Fruit fly (Drosophila melanogaster) whole organism, embryonic: Measurements from ENCODE around the gene lectin-24A.
A peak's percentile ranks its signal among the peaks of the same experiment; 100 is the strongest.

Experiments
- Ada2b ChIP-seq: fragments of 200-800 bp; sonication (Bioruptor generic); IDR thresholded peaks from 2 replicates; pipeline ENCODE4 v1.3.6; 2022; ENCODE audit warnings: missing biosample characterization, missing genetic modification characterization
- Atf-2 ChIP-seq: fragments of 200-800 bp; sonication (Bioruptor generic); optimal IDR thresholded peaks from 2 replicates; lab custom pipeline; 2016; ENCODE audit warnings: missing biosample characterization, missing genetic modification characterization
- CG10147 ChIP-seq: fragments of 200-800 bp; sonication (Bioruptor generic); optimal IDR thresholded peaks from 2 replicates; lab custom pipeline; 2019; ENCODE audit warnings: missing biosample characterization, mild to moderate bottlenecking, missing genetic modification characterization, moderate library complexity
- CG10267 ChIP-seq: fragments of 200-800 bp; sonication (Bioruptor generic); optimal IDR thresholded peaks from 2 replicates; lab custom pipeline; 2018; ENCODE audit warnings: missing biosample characterization, mild to moderate bottlenecking, missing genetic modification characterization, moderate library complexity
- CG10366 ChIP-seq: fragments of 200-800 bp; sonication (Bioruptor generic); IDR thresholded peaks from 2 replicates; pipeline ENCODE4 v1.3.6; 2022; ENCODE audit warnings: missing biosample characterization, missing genetic modification characterization
- CG11093 ChIP-seq: fragments of 200-800 bp; sonication (Bioruptor generic); IDR thresholded peaks from 3 replicates; pipeline ENCODE4 v1.3.6; 2022; ENCODE audit warnings: missing biosample characterization, missing genetic modification characterization
- CG12071 ChIP-seq: fragments of 200-800 bp; sonication (Bioruptor generic); optimal IDR thresholded peaks from 3 replicates; lab custom pipeline; 2018; ENCODE audit warnings: missing biosample characterization, mild to moderate bottlenecking, missing genetic modification characterization
- CG12299 ChIP-seq: fragments of 200-800 bp; sonication (Bioruptor generic); optimal IDR thresholded peaks from 2 replicates; lab custom pipeline; 2018; ENCODE audit warnings: missing biosample characterization, mild to moderate bottlenecking, missing genetic modification characterization
- CG13287 ChIP-seq: fragments of 200-800 bp; sonication (Bioruptor generic); IDR thresholded peaks from 2 replicates; pipeline ENCODE4 v1.3.6; 2022; ENCODE audit warnings: missing biosample characterization, missing genetic modification characterization; ENCODE audit not compliant: partially characterized antibody
- CG15696 ChIP-seq: fragments of 200-800 bp; sonication (Bioruptor generic); optimal IDR thresholded peaks from 2 replicates; lab custom pipeline; 2019; ENCODE audit warnings: missing biosample characterization, mild to moderate bottlenecking, missing genetic modification characterization, moderate library complexity
- CG2120 ChIP-seq: fragments of 200-800 bp; sonication (Bioruptor generic); optimal IDR thresholded peaks from 3 replicates; lab custom pipeline; 2016; ENCODE audit warnings: missing biosample characterization, missing genetic modification characterization
- CG3163 ChIP-seq: fragments of 200-800 bp; sonication (Bioruptor generic); optimal IDR thresholded peaks from 3 replicates; lab custom pipeline; 2016; ENCODE audit warnings: missing biosample characterization, missing genetic modification characterization
- CG4854 ChIP-seq: fragments of 200-800 bp; sonication (Bioruptor generic); optimal IDR thresholded peaks from 2 replicates; lab custom pipeline; 2016; ENCODE audit warnings: missing biosample characterization, missing genetic modification characterization, inconsistent platforms
- CG6689 ChIP-seq: fragments of 200-800 bp; sonication (Bioruptor generic); IDR thresholded peaks from 2 replicates; pipeline ENCODE4 v1.3.6; 2022; ENCODE audit warnings: missing biosample characterization, missing genetic modification characterization
- CG6791 ChIP-seq: fragments of 200-800 bp; sonication (Bioruptor generic); IDR thresholded peaks from 3 replicates; pipeline ENCODE4 v1.3.6; 2022; ENCODE audit warnings: missing biosample characterization, missing genetic modification characterization; ENCODE audit not compliant: partially characterized antibody
- CG7745 ChIP-seq: fragments of 200-800 bp; sonication (Bioruptor generic); optimal IDR thresholded peaks from 2 replicates; lab custom pipeline; 2018; ENCODE audit warnings: missing biosample characterization, mild to moderate bottlenecking, missing genetic modification characterization, moderate library complexity
- CG7839 ChIP-seq: fragments of 200-800 bp; sonication (Bioruptor generic); optimal IDR thresholded peaks from 3 replicates; lab custom pipeline; 2018; ENCODE audit warnings: missing biosample characterization, mild to moderate bottlenecking, missing genetic modification characterization, moderate library complexity
- CG9215 ChIP-seq: fragments of 200-800 bp; sonication (Bioruptor generic); IDR thresholded peaks from 2 replicates; pipeline ENCODE4 v1.3.6; 2022; ENCODE audit warnings: missing biosample characterization, missing genetic modification characterization
- CG9797 ChIP-seq: fragments of 200-800 bp; sonication (Bioruptor generic); optimal IDR thresholded peaks from 3 replicates; lab custom pipeline; 2018; ENCODE audit warnings: missing biosample characterization, mild to moderate bottlenecking, missing genetic modification characterization
- CTCF ChIP-seq: fragments of 200-800 bp; sonication (Bioruptor generic); optimal IDR thresholded peaks from 2 replicates; lab custom pipeline; 2017; ENCODE audit warnings: missing biosample characterization, mild to moderate bottlenecking, missing genetic modification characterization, moderate library complexity
- D ChIP-seq, 2 experiments: fragments of 200-800 bp in 1 of 2; fragments of >200 bp in 1 of 2; sonication (Bioruptor generic) in 1 of 2; optimal IDR thresholded peaks; 2 replicates in 1 of 2; 3 replicates in 1 of 2; lab custom pipeline; 2017; ENCODE audit warnings: mild to moderate bottlenecking in 1 of 2, missing biosample characterization in 1 of 2, missing genetic modification characterization in 1 of 2, missing genetic modification reagents in 1 of 2
- Dfd ChIP-seq, 2 experiments: fragments of >200 bp; optimal IDR thresholded peaks; 2 replicates each; lab custom pipeline; 2017; ENCODE audit warnings: missing biosample characterization in 2 of 2, missing genetic modification characterization in 2 of 2
- HLH3B ChIP-seq: fragments of 200-800 bp; sonication (Bioruptor generic); IDR thresholded peaks from 2 replicates; pipeline ENCODE4 v1.3.6; 2022; ENCODE audit warnings: missing biosample characterization, missing genetic modification characterization
- MBD-R2 ChIP-seq: fragments of 200-800 bp; sonication (Bioruptor generic); IDR thresholded peaks from 2 replicates; pipeline ENCODE4 v1.3.6; 2022; ENCODE audit warnings: missing biosample characterization, missing genetic modification characterization
- Mes4 ChIP-seq: fragments of 200-800 bp; sonication (Bioruptor generic); optimal IDR thresholded peaks from 2 replicates; lab custom pipeline; 2016; ENCODE audit warnings: missing biosample characterization, missing genetic modification characterization
- Myb ChIP-seq: fragments of 200-800 bp; sonication (Bioruptor generic); optimal IDR thresholded peaks from 2 replicates; lab custom pipeline; 2016; ENCODE audit warnings: missing biosample characterization, missing genetic modification characterization
- NK7.1 ChIP-seq: fragments of 200-800 bp; sonication (Bioruptor generic); optimal IDR thresholded peaks from 3 replicates; lab custom pipeline; 2016; ENCODE audit warnings: missing biosample characterization, missing genetic modification characterization
- NfI ChIP-seq: fragments of 200-800 bp; sonication (Bioruptor generic); optimal IDR thresholded peaks from 3 replicates; lab custom pipeline; 2018; ENCODE audit warnings: missing biosample characterization, mild to moderate bottlenecking, missing genetic modification characterization, moderate library complexity
- Oaz ChIP-seq: fragments of 200-800 bp; sonication (Bioruptor generic); IDR thresholded peaks from 2 replicates; pipeline ENCODE4 v1.3.6; 2022; ENCODE audit warnings: missing biosample characterization, missing genetic modification characterization
- Sry-β ChIP-seq: fragments of 200-800 bp; sonication (Bioruptor generic); optimal IDR thresholded peaks from 2 replicates; lab custom pipeline; 2018; ENCODE audit warnings: missing biosample characterization, mild to moderate bottlenecking, missing genetic modification characterization, moderate library complexity
- ac ChIP-seq: fragments of 200-800 bp; sonication (Bioruptor generic); optimal IDR thresholded peaks from 3 replicates; lab custom pipeline; 2017; ENCODE audit warnings: missing biosample characterization, mild to moderate bottlenecking, missing genetic modification characterization
- ara ChIP-seq: fragments of 200-800 bp; sonication (Bioruptor generic); IDR thresholded peaks from 2 replicates; pipeline ENCODE4 v1.3.6; 2022; ENCODE audit warnings: missing biosample characterization, missing genetic modification characterization
- ase ChIP-seq: fragments of 200-800 bp; sonication (Bioruptor generic); IDR thresholded peaks from 3 replicates; pipeline ENCODE4 v1.3.6; 2022; ENCODE audit warnings: missing biosample characterization, missing genetic modification characterization
- chinmo ChIP-seq: fragments of 200-800 bp; sonication (Bioruptor generic); IDR thresholded peaks from 4 replicates; pipeline ENCODE4 v1.3.6; 2022; ENCODE audit warnings: missing biosample characterization, missing genetic modification characterization; ENCODE audit not compliant: partially characterized antibody
- ci ChIP-seq: fragments of 200-800 bp; sonication (Bioruptor generic); IDR thresholded peaks from 3 replicates; pipeline ENCODE4 v1.3.6; 2022; ENCODE audit warnings: missing biosample characterization, missing genetic modification characterization
- crp ChIP-seq, 2 experiments: fragments of 200-800 bp; sonication (Bioruptor generic); optimal IDR thresholded peaks; 2 replicates in 1 of 2; 3 replicates in 1 of 2; lab custom pipeline; 2017; ENCODE audit warnings: missing biosample characterization in 2 of 2, missing genetic modification characterization in 2 of 2, mild to moderate bottlenecking in 1 of 2, moderate library complexity in 1 of 2
- danr ChIP-seq: fragments of 200-800 bp; sonication (Bioruptor generic); IDR thresholded peaks from 2 replicates; pipeline ENCODE4 v1.3.6; 2022; ENCODE audit warnings: missing biosample characterization, missing genetic modification characterization
- dati ChIP-seq: fragments of 200-800 bp; sonication (Bioruptor generic); IDR thresholded peaks from 2 replicates; pipeline ENCODE4 v1.3.6; 2022; ENCODE audit warnings: missing biosample characterization, missing genetic modification characterization
- dm ChIP-seq: fragments of 200-800 bp; sonication (Bioruptor generic); optimal IDR thresholded peaks from 3 replicates; lab custom pipeline; 2016; ENCODE audit warnings: missing biosample characterization, missing genetic modification characterization
- dysf ChIP-seq: fragments of 200-800 bp; sonication (Bioruptor generic); IDR thresholded peaks from 3 replicates; pipeline ENCODE4 v1.3.6; 2022; ENCODE audit warnings: missing biosample characterization, missing genetic modification characterization
- ewg ChIP-seq: fragments of 200-800 bp; sonication (Bioruptor generic); optimal IDR thresholded peaks from 3 replicates; lab custom pipeline; 2017; ENCODE audit warnings: mild to moderate bottlenecking, missing biosample characterization, missing genetic modification reagents, missing genetic modification characterization
- fu2 ChIP-seq: fragments of 200-800 bp; sonication (Bioruptor generic); optimal IDR thresholded peaks from 2 replicates; lab custom pipeline; 2016; ENCODE audit warnings: missing biosample characterization, missing genetic modification characterization
- gfzf ChIP-seq: fragments of 200-800 bp; sonication (Bioruptor generic); optimal IDR thresholded peaks from 2 replicates; lab custom pipeline; 2016; ENCODE audit warnings: missing biosample characterization, mild to moderate bottlenecking, missing genetic modification characterization, moderate library complexity
- hbn ChIP-seq: fragments of 200-800 bp; sonication (Bioruptor generic); IDR thresholded peaks from 2 replicates; pipeline ENCODE4 v1.3.6; 2022; ENCODE audit warnings: missing biosample characterization, missing genetic modification characterization; ENCODE audit not compliant: partially characterized antibody
- her ChIP-seq: fragments of 200-800 bp; sonication (Bioruptor generic); optimal IDR thresholded peaks from 2 replicates; lab custom pipeline; 2016; ENCODE audit warnings: missing biosample characterization, missing genetic modification characterization
- kah ChIP-seq: fragments of 200-800 bp; sonication (Bioruptor generic); optimal IDR thresholded peaks from 2 replicates; lab custom pipeline; 2018; ENCODE audit warnings: missing biosample characterization, mild to moderate bottlenecking, missing genetic modification characterization
- pros ChIP-seq: fragments of 200-800 bp; sonication (Bioruptor generic); optimal IDR thresholded peaks from 3 replicates; lab custom pipeline; 2019; ENCODE audit warnings: missing biosample characterization, mild to moderate bottlenecking, missing genetic modification characterization, moderate library complexity
- rib ChIP-seq: fragments of 200-800 bp; sonication (Bioruptor generic); IDR thresholded peaks from 2 replicates; pipeline ENCODE4 v1.3.6; 2022; ENCODE audit warnings: missing biosample characterization, missing genetic modification characterization
- stc ChIP-seq: fragments of 200-800 bp; sonication (Bioruptor generic); IDR thresholded peaks from 2 replicates; pipeline ENCODE4 v1.3.6; 2022; ENCODE audit warnings: missing biosample characterization, missing genetic modification characterization
- trh ChIP-seq: fragments of 200-800 bp; sonication (Bioruptor generic); optimal IDR thresholded peaks from 2 replicates; lab custom pipeline; 2016; ENCODE audit warnings: missing biosample characterization, missing genetic modification characterization
- unc-4 ChIP-seq: fragments of 200-800 bp; sonication (Bioruptor generic); IDR thresholded peaks from 2 replicates; pipeline ENCODE4 v1.3.6; 2022; ENCODE audit warnings: missing biosample characterization, missing genetic modification characterization; ENCODE audit not compliant: partially characterized antibody

The lectin-24A gene

dm6 chr2L:3712949-3713416 is 4.6 kb downstream of the lectin-24A start, which contains the start of the genes CG31955 and CG2818 (continued):
- TF ChIP-seq CG4854 (GFP tag; lab: Kevin White, UChicago), result peak; percentile 82
- TF ChIP-seq chinmo (GFP tag; lab: Robert Waterston, UW), result 0 out of 4 replicates have a peak, but pooled peaks have one; percentile 10
- TF ChIP-seq gfzf (GFP tag; lab: Kevin White, UChicago), result peak; percentile 52
- TF ChIP-seq Atf-2 (GFP tag; lab: Kevin White, UChicago), result no peak
- no peak for TF ChIP-seq CG3163 (GFP tag; lab: Kevin White, UChicago)
- no peak for TF ChIP-seq ci (GFP tag; lab: Robert Waterston, UW)
- no peak for TF ChIP-seq D (optimal IDR thresholded peaks at IDR 0.05; lab: Kevin White, UChicago)
- TF ChIP-seq D (GFP tag; optimal IDR thresholded peaks at IDR 0.05; lab: Kevin White, UChicago), result no peak
- TF ChIP-seq trh (GFP tag; lab: Kevin White, UChicago), result no peak
- peak; percentile 77 for TF ChIP-seq unc-4 (GFP tag; lab: Robert Waterston, UW)
- TF ChIP-seq Myb (GFP tag; lab: Kevin White, UChicago), result peak; percentile 55
- no peak for TF ChIP-seq danr (GFP tag; lab: Robert Waterston, UW)
- no peak for TF ChIP-seq pros (GFP tag; lab: Kevin White, UChicago)
- TF ChIP-seq CG12299 (tag; lab: Kevin White, UChicago), result no peak
- no peak for TF ChIP-seq CG12071 (GFP tag; lab: Kevin White, UChicago)
- TF ChIP-seq ase (GFP tag; lab: Robert Waterston, UW), result no peak
- TF ChIP-seq Sry-β (GFP tag; lab: Kevin White, UChicago), result no peak
- no peak for TF ChIP-seq Oaz (GFP tag; lab: Robert Waterston, UW)
- TF ChIP-seq CG10267 (tag; lab: Kevin White, UChicago), result peak; percentile 18
- TF ChIP-seq NK7.1, result no peak
- no peak for TF ChIP-seq ac (GFP tag; lab: Kevin White, UChicago)
- no peak for TF ChIP-seq CG7839 (tag; lab: Kevin White, UChicago)
- no peak for TF ChIP-seq Mes4 (GFP tag; lab: Kevin White, UChicago)
- peak; percentile 1 for TF ChIP-seq CG9797
- no peak for TF ChIP-seq stc (GFP tag; lab: Robert Waterston, UW)
- TF ChIP-seq CG10147, result no peak
- TF ChIP-seq dati (GFP tag; lab: Robert Waterston, UW), result no peak
- peak; percentile 57 for TF ChIP-seq dm (GFP tag; lab: Kevin White, UChicago)
- TF ChIP-seq CTCF (GFP tag; lab: Kevin White, UChicago), result no peak
- TF ChIP-seq her (GFP tag; lab: Kevin White, UChicago), result no peak
- TF ChIP-seq NfI (GFP tag; lab: Kevin White, UChicago), result peak; percentile 26
- no peak for TF ChIP-seq dysf
- TF ChIP-seq Ada2b (GFP tag; lab: Robert Waterston, UW), result no peak
- no peak for TF ChIP-seq Dfd (GFP tag; optimal IDR thresholded peaks at IDR 0.05; lab: Kevin White, UChicago)
- peak; percentile 41 for TF ChIP-seq CG2120
- TF ChIP-seq CG10366 (GFP tag; lab: Robert Waterston, UW), result no peak
- TF ChIP-seq CG15696 (tag; lab: Kevin White, UChicago), result no peak
- TF ChIP-seq rib (GFP tag; lab: Robert Waterston, UW), result no peak
- peak; percentile 59 for TF ChIP-seq hbn (GFP tag; lab: Robert Waterston, UW)
- no peak for TF ChIP-seq CG9215 (GFP tag; lab: Robert Waterston, UW)
- no peak for TF ChIP-seq ara
- TF ChIP-seq CG6689 (GFP tag; lab: Robert Waterston, UW), result no peak
- no peak for TF ChIP-seq CG6791 (GFP tag; lab: Robert Waterston, UW)
- TF ChIP-seq CG7745 (tag; lab: Kevin White, UChicago), result no peak
- TF ChIP-seq ewg (GFP tag; lab: Kevin White, UChicago), result no peak
- TF ChIP-seq MBD-R2 (GFP tag; lab: Robert Waterston, UW), result peak; percentile 45; the same call in 1 of the 2 replicates
- no peak for TF ChIP-seq CG11093 (GFP tag; lab: Robert Waterston, UW)
- TF ChIP-seq kah (GFP tag; lab: Kevin White, UChicago), result no peak
- peak; percentile 84 for TF ChIP-seq CG13287
- no peak for TF ChIP-seq HLH3B (GFP tag; lab: Robert Waterston, UW)
- no peak for TF ChIP-seq fu2 (GFP tag; lab: Kevin White, UChicago)
- peak; percentile 71 to 96 for TF ChIP-seq crp (GFP tag; optimal IDR thresholded peaks at IDR 0.05; lab: Kevin White, UChicago)
